Worm (Caenorhabditis elegans) whole organism, L2 larva: ENCODE measurements around the gene mig-6.

Experiments used
- C34F6.9 ChIP-seq: fragments of 150-350 bp; optimal IDR thresholded peaks from 2 replicates; lab custom pipeline; 2014; ENCODE audit warnings: missing biosample characterization, missing genetic modification characterization
- F13H6.1 ChIP-seq: sonication (generic microtip); optimal IDR thresholded peaks from 2 replicates; lab custom pipeline; 2016; ENCODE audit warnings: missing genetic modification characterization, missing compliant biosample characterization
- R02D3.7 ChIP-seq: fragments of 150-350 bp; optimal IDR thresholded peaks from 2 replicates; lab custom pipeline; 2014; ENCODE audit warnings: missing biosample characterization, missing genetic modification characterization
- Y55F3AM.14 ChIP-seq: fragments of 200-800 bp; sonication (Bioruptor generic); optimal IDR thresholded peaks from 2 replicates; lab custom pipeline; 2018; ENCODE audit warnings: mild to moderate bottlenecking, missing genetic modification characterization, missing compliant biosample characterization
- ZK546.5 ChIP-seq: sonication (generic microtip); optimal IDR thresholded peaks from 2 replicates; lab custom pipeline; 2017; ENCODE audit warnings: missing biosample characterization, missing genetic modification characterization
- alr-1 ChIP-seq: fragments of 150-350 bp; optimal IDR thresholded peaks from 2 replicates; lab custom pipeline; 2014; ENCODE audit warnings: missing biosample characterization, missing genetic modification characterization
- aly-2 ChIP-seq: fragments of 150-350 bp; optimal IDR thresholded peaks from 2 replicates; lab custom pipeline; 2014; ENCODE audit warnings: missing biosample characterization, missing genetic modification characterization
- ama-1 ChIP-seq: fragments of 150-350 bp; optimal IDR thresholded peaks from 2 replicates; lab custom pipeline; 2018; ENCODE audit warnings: inconsistent platforms
- blmp-1 ChIP-seq: sonication (generic microtip); optimal IDR thresholded peaks from 2 replicates; lab custom pipeline; 2017; ENCODE audit warnings: missing genetic modification characterization, mild to moderate bottlenecking, missing compliant biosample characterization, antibody characterized with exemption, moderate library complexity; ENCODE audit not compliant: insufficient read depth
- ceh-16 ChIP-seq: fragments of 150-350 bp; optimal IDR thresholded peaks from 2 replicates; lab custom pipeline; 2014; ENCODE audit warnings: missing biosample characterization, missing genetic modification characterization
- ceh-82 ChIP-seq: fragments of 150-350 bp; optimal IDR thresholded peaks from 2 replicates; lab custom pipeline; 2014; ENCODE audit warnings: missing biosample characterization, missing genetic modification characterization
- crh-2 ChIP-seq: sonication (generic microtip); optimal IDR thresholded peaks from 2 replicates; lab custom pipeline; 2017; ENCODE audit warnings: missing biosample characterization, missing genetic modification characterization
- dmd-4 ChIP-seq: sonication (generic microtip); optimal IDR thresholded peaks from 2 replicates; lab custom pipeline; 2017; ENCODE audit warnings: missing biosample characterization, missing genetic modification characterization
- egl-27 ChIP-seq: sonication (generic microtip); optimal IDR thresholded peaks from 3 replicates; lab custom pipeline; 2017; ENCODE audit warnings: missing biosample characterization, missing genetic modification reagents, missing genetic modification characterization
- elt-1 ChIP-seq: fragments of 150-350 bp; optimal IDR thresholded peaks from 2 replicates; lab custom pipeline; 2014; ENCODE audit warnings: missing biosample characterization, missing genetic modification characterization
- elt-3 ChIP-seq: sonication (generic microtip); optimal IDR thresholded peaks from 2 replicates; lab custom pipeline; 2017; ENCODE audit warnings: missing biosample characterization, missing genetic modification characterization
- fos-1 ChIP-seq: fragments of 150-350 bp; optimal IDR thresholded peaks from 2 replicates; lab custom pipeline; 2014; ENCODE audit warnings: missing biosample characterization, missing genetic modification characterization
- gmeb-1 ChIP-seq: fragments of 150-350 bp; optimal IDR thresholded peaks from 2 replicates; lab custom pipeline; 2014; ENCODE audit warnings: missing biosample characterization, missing genetic modification characterization
- lin-11 ChIP-seq: fragments of 150-350 bp; sonication (generic microtip); optimal IDR thresholded peaks from 2 replicates; lab custom pipeline; 2014; ENCODE audit warnings: missing biosample characterization, missing genetic modification characterization, inconsistent platforms, mixed read lengths
- lin-13 ChIP-seq: fragments of 150-350 bp; optimal IDR thresholded peaks from 2 replicates; lab custom pipeline; 2014; ENCODE audit warnings: missing biosample characterization, missing genetic modification reagents, missing genetic modification characterization
- lin-39 ChIP-seq: fragments of 150-350 bp; optimal IDR thresholded peaks from 2 replicates; lab custom pipeline; 2014; ENCODE audit warnings: missing biosample characterization, missing genetic modification reagents, missing genetic modification characterization
- lsy-2 ChIP-seq, 2 experiments: fragments of 150-350 bp in 1 of 2; sonication (generic microtip) in 1 of 2; optimal IDR thresholded peaks; 2 replicates each; lab custom pipeline; 2014 to 2017; ENCODE audit warnings: missing biosample characterization in 2 of 2, missing genetic modification characterization in 2 of 2
- mab-5 ChIP-seq: fragments of 150-350 bp; optimal IDR thresholded peaks from 2 replicates; lab custom pipeline; 2014; ENCODE audit warnings: missing biosample characterization, missing genetic modification characterization
- mbf-1 ChIP-seq: sonication (generic microtip); optimal IDR thresholded peaks from 2 replicates; lab custom pipeline; 2017; ENCODE audit warnings: missing biosample characterization, missing genetic modification characterization
- mdl-1 ChIP-seq, 2 experiments: fragments of 150-350 bp in 1 of 2; sonication (generic microtip) in 1 of 2; optimal IDR thresholded peaks; 2 replicates each; lab custom pipeline; 2017; ENCODE audit warnings: missing biosample characterization in 2 of 2, missing genetic modification characterization in 2 of 2
- nhr-10 ChIP-seq: sonication (generic microtip); optimal IDR thresholded peaks from 2 replicates; lab custom pipeline; 2017; ENCODE audit warnings: missing biosample characterization, missing genetic modification characterization
- nhr-11 ChIP-seq: fragments of 150-350 bp; optimal IDR thresholded peaks from 2 replicates; lab custom pipeline; 2014; ENCODE audit warnings: missing biosample characterization, missing genetic modification characterization
- nhr-12 ChIP-seq: fragments of 150-350 bp; optimal IDR thresholded peaks from 2 replicates; lab custom pipeline; 2014; ENCODE audit warnings: missing biosample characterization, missing genetic modification characterization
- nhr-129 ChIP-seq: fragments of 150-350 bp; optimal IDR thresholded peaks from 2 replicates; lab custom pipeline; 2014; ENCODE audit warnings: missing biosample characterization, missing genetic modification characterization
- nhr-21 ChIP-seq: fragments of 150-350 bp; optimal IDR thresholded peaks from 2 replicates; lab custom pipeline; 2014; ENCODE audit warnings: missing biosample characterization, missing genetic modification characterization
- nhr-23 ChIP-seq: fragments of 150-350 bp; optimal IDR thresholded peaks from 2 replicates; lab custom pipeline; 2014; ENCODE audit warnings: missing biosample characterization, missing genetic modification reagents, missing genetic modification characterization
- nhr-237 ChIP-seq: fragments of 150-350 bp; optimal IDR thresholded peaks from 2 replicates; lab custom pipeline; 2014; ENCODE audit warnings: missing biosample characterization, missing genetic modification characterization
- nhr-25 ChIP-seq: fragments of 150-350 bp; sonication (generic microtip); optimal IDR thresholded peaks from 3 replicates; lab custom pipeline; 2014; ENCODE audit warnings: missing biosample characterization, missing genetic modification characterization
- nhr-77 ChIP-seq: fragments of 150-350 bp; optimal IDR thresholded peaks from 2 replicates; lab custom pipeline; 2014; ENCODE audit warnings: missing biosample characterization, missing genetic modification characterization
- sem-4 ChIP-seq: fragments of 150-350 bp; optimal IDR thresholded peaks from 2 replicates; lab custom pipeline; 2014; ENCODE audit warnings: missing biosample characterization, missing genetic modification reagents, missing genetic modification characterization
- skn-1 ChIP-seq: sonication (generic microtip); optimal IDR thresholded peaks from 2 replicates; lab custom pipeline; 2017; ENCODE audit warnings: missing biosample characterization, missing genetic modification characterization
- sma-3 ChIP-seq: sonication (generic microtip); optimal IDR thresholded peaks from 2 replicates; lab custom pipeline; 2016; ENCODE audit warnings: missing genetic modification reagents, missing genetic modification characterization, missing compliant biosample characterization
- sma-9 ChIP-seq, 2 experiments: fragments of 150-350 bp in 1 of 2; sonication (generic microtip) in 1 of 2; optimal IDR thresholded peaks; 2 replicates each; lab custom pipeline; 2014 to 2016; ENCODE audit warnings: missing genetic modification characterization in 2 of 2, mild to moderate bottlenecking in 1 of 2, missing biosample characterization in 1 of 2, missing compliant biosample characterization in 1 of 2, missing genetic modification reagents in 1 of 2, moderate library complexity in 1 of 2
- unc-39 ChIP-seq: fragments of 150-350 bp; optimal IDR thresholded peaks from 2 replicates; lab custom pipeline; 2014; ENCODE audit warnings: missing biosample characterization, missing genetic modification characterization
- unc-55 ChIP-seq: fragments of 150-350 bp; sonication (generic microtip); optimal IDR thresholded peaks from 3 replicates; lab custom pipeline; 2014; ENCODE audit warnings: missing biosample characterization, missing genetic modification reagents, missing genetic modification characterization
- unc-62 ChIP-seq: fragments of 150-350 bp; optimal IDR thresholded peaks from 2 replicates; lab custom pipeline; 2014; ENCODE audit warnings: missing biosample characterization, missing genetic modification reagents, missing genetic modification characterization
- zag-1 ChIP-seq: fragments of 150-350 bp; optimal IDR thresholded peaks from 2 replicates; lab custom pipeline; 2014; ENCODE audit warnings: missing biosample characterization, missing genetic modification characterization
- ztf-4 ChIP-seq: fragments of 150-350 bp; optimal IDR thresholded peaks from 2 replicates; lab custom pipeline; 2014; ENCODE audit warnings: missing biosample characterization, missing genetic modification characterization

Gene mig-6

ce11 chrV:7816486-7816885, 10.5 kb upstream of the mig-6 start:
- TF ChIP-seq fos-1 (tag; lab: Kevin White, UChicago), result no peak
- TF ChIP-seq lin-11 (tag; lab: Kevin White, UChicago), result no peak

ce11 chrV:7819585-7819984, 7.4 kb upstream of the mig-6 start:
- no peak for TF ChIP-seq sma-3 (GFP tag; lab: Kevin White, UChicago)
- TF ChIP-seq lsy-2 (tag; optimal IDR thresholded peaks at IDR 0.05; lab: Kevin White, UChicago), result no peak
- TF ChIP-seq Y55F3AM.14, result no peak
- TF ChIP-seq egl-27 (tag; lab: Kevin White, UChicago), result no peak
- TF ChIP-seq lin-39 (tag; lab: Kevin White, UChicago), result no peak
- TF ChIP-seq crh-2, result no peak
- TF ChIP-seq unc-55 (GFP tag; lab: Kevin White, UChicago), result peak; percentile 21
- no peak for TF ChIP-seq nhr-25 (tag; lab: Kevin White, UChicago)
- TF ChIP-seq ama-1 (lab: Kevin White, UChicago), result no peak
- TF ChIP-seq C34F6.9 (tag; lab: Kevin White, UChicago), result peak; percentile 13
- TF ChIP-seq blmp-1 (tag; lab: Kevin White, UChicago), result no peak
- no peak for TF ChIP-seq nhr-237 (tag; lab: Kevin White, UChicago)
- no peak for TF ChIP-seq nhr-12 (tag; lab: Kevin White, UChicago)
- TF ChIP-seq zag-1, result no peak
- TF ChIP-seq mbf-1, result no peak

- TF ChIP-seq gmeb-1 (tag; lab: Kevin White, UChicago), result peak; percentile 27
- no peak for TF ChIP-seq egl-27 (tag; lab: Kevin White, UChicago)
- TF ChIP-seq nhr-77 (tag; lab: Kevin White, UChicago), result no peak
- TF ChIP-seq ZK546.5 (tag; lab: Kevin White, UChicago), result no peak
- TF ChIP-seq sma-3 (GFP tag; lab: Kevin White, UChicago), result peak; percentile 45
- TF ChIP-seq unc-55 (GFP tag; lab: Kevin White, UChicago), result peak; percentile 71
- TF ChIP-seq sma-9 (GFP tag; optimal IDR thresholded peaks at IDR 0.05; lab: Kevin White, UChicago), result peak; percentile 7
- TF ChIP-seq sma-9 (tag; optimal IDR thresholded peaks at IDR 0.05; lab: Kevin White, UChicago), result no peak
- peak; percentile 24 for TF ChIP-seq nhr-129 (tag; lab: Kevin White, UChicago)
- TF ChIP-seq fos-1 (tag; lab: Kevin White, UChicago), result peak; percentile 50
- TF ChIP-seq crh-2, result peak; percentile 47
- TF ChIP-seq lsy-2 (tag; optimal IDR thresholded peaks at IDR 0.05; lab: Kevin White, UChicago), result peak in 1 of 2 experiments; percentile 64
- peak; percentile 71 for TF ChIP-seq C34F6.9 (tag; lab: Kevin White, UChicago)
Observed at ce11 chrV:7820270-7820669, 6.7 kb upstream of the mig-6 start, which contains the start of gene lbp-4. Gene lbp-4 (plus strand): TSS chrV:7820578.

- TF ChIP-seq R02D3.7 (tag; lab: Kevin White, UChicago) (no peak), lin-13 (no peak), elt-1 (tag; lab: Kevin White, UChicago) (no peak), nhr-25 (tag; lab: Kevin White, UChicago) (no peak), F13H6.1 (tag; lab: Kevin White, UChicago) (peak; percentile 82), ZK546.5 (tag; lab: Kevin White, UChicago) (no peak), unc-39 (tag; lab: Kevin White, UChicago) (no peak), ztf-4 (no peak), nhr-77 (tag; lab: Kevin White, UChicago) (no peak), fos-1 (tag; lab: Kevin White, UChicago) (no peak), nhr-10 (no peak), mab-5 (tag; lab: Kevin White, UChicago) (peak; percentile 56), sem-4 (tag; lab: Kevin White, UChicago) (no peak), nhr-23 (tag; lab: Kevin White, UChicago) (no peak), zag-1 (no peak), mdl-1 (tag; optimal IDR thresholded peaks at IDR 0.05; lab: Kevin White, UChicago) (no peak), nhr-11 (no peak), unc-62 (GFP tag; lab: Kevin White, UChicago) (peak; percentile 8), ceh-16 (tag; lab: Kevin White, UChicago) (no peak), nhr-12 (tag; lab: Kevin White, UChicago) (no peak), ceh-82 (no peak), aly-2 (no peak), Y55F3AM.14 (no peak), unc-55 (GFP tag; lab: Kevin White, UChicago) (no peak), skn-1 (no peak), lin-39 (tag; lab: Kevin White, UChicago) (no peak), ama-1 (lab: Kevin White, UChicago) (no peak), nhr-129 (tag; lab: Kevin White, UChicago) (peak; percentile 84), lsy-2 (tag; optimal IDR thresholded peaks at IDR 0.05; lab: Kevin White, UChicago) (peak in 1 of 2 experiments; percentile 57), nhr-21 (tag; lab: Kevin White, UChicago) (no peak), crh-2 (peak; percentile 60), nhr-237 (tag; lab: Kevin White, UChicago) (no peak), sma-9 (GFP tag; optimal IDR thresholded peaks at IDR 0.05; lab: Kevin White, UChicago) (peak; percentile 32), sma-9 (tag; optimal IDR thresholded peaks at IDR 0.05; lab: Kevin White, UChicago) (no peak), elt-3 (tag; lab: Kevin White, UChicago) (no peak), C34F6.9 (tag; lab: Kevin White, UChicago) (peak; percentile 37), dmd-4 (tag; lab: Kevin White, UChicago) (no peak), alr-1 (no peak), mbf-1 (no peak), egl-27 (tag; lab: Kevin White, UChicago) (peak; percentile 19)
Observed at ce11 chrV:7822655-7823054, 4.4 kb upstream of the mig-6 start.
